Fruit fly (Drosophila melanogaster) whole organism, prepupa: ENCODE measurements around the gene Ude.

Source experiments
- CG15336 ChIP-seq: fragments of 200-800 bp; sonication (Bioruptor generic); IDR thresholded peaks from 2 replicates; pipeline ENCODE4 v1.3.6; 2022; ENCODE audit warnings: missing biosample characterization, missing genetic modification characterization
- CG16779 ChIP-seq: fragments of 200-800 bp; sonication (Bioruptor generic); optimal IDR thresholded peaks from 3 replicates; lab custom pipeline; 2017; ENCODE audit warnings: missing biosample characterization, mild to moderate bottlenecking, missing genetic modification characterization
- CG9139 ChIP-seq: fragments of 200-800 bp; sonication (Bioruptor generic); optimal IDR thresholded peaks from 3 replicates; lab custom pipeline; 2017; ENCODE audit warnings: missing biosample characterization, mild to moderate bottlenecking, missing genetic modification characterization
- Met ChIP-seq: fragments of 200-800 bp; sonication (Bioruptor generic); optimal IDR thresholded peaks from 3 replicates; lab custom pipeline; 2016; ENCODE audit warnings: missing biosample characterization, missing genetic modification characterization
- achi ChIP-seq: fragments of 200-800 bp; sonication (Bioruptor generic); optimal IDR thresholded peaks from 3 replicates; lab custom pipeline; 2016; ENCODE audit warnings: missing biosample characterization, missing genetic modification characterization
- esn ChIP-seq: fragments of 200-800 bp; sonication (Bioruptor generic); optimal IDR thresholded peaks from 2 replicates; lab custom pipeline; 2016; ENCODE audit warnings: missing biosample characterization, mild to moderate bottlenecking, missing genetic modification characterization, moderate library complexity
- fd85E ChIP-seq: fragments of 200-800 bp; sonication (Bioruptor generic); optimal IDR thresholded peaks from 3 replicates; lab custom pipeline; 2016; ENCODE audit warnings: missing biosample characterization, missing genetic modification characterization
- net ChIP-seq: fragments of 200-800 bp; sonication (Bioruptor generic); optimal IDR thresholded peaks from 3 replicates; lab custom pipeline; 2016; ENCODE audit warnings: missing biosample characterization, missing genetic modification characterization
- ss ChIP-seq, 2 experiments: fragments of 200-800 bp; sonication (Bioruptor generic); optimal IDR thresholded peaks; 2 replicates in 1 of 2; 3 replicates in 1 of 2; lab custom pipeline; 2017 to 2018; ENCODE audit warnings: mild to moderate bottlenecking in 2 of 2, missing biosample characterization in 2 of 2, missing genetic modification characterization in 2 of 2, moderate library complexity in 1 of 2
- topi ChIP-seq: fragments of 200-800 bp; sonication (Bioruptor generic); optimal IDR thresholded peaks from 3 replicates; lab custom pipeline; 2016; ENCODE audit warnings: missing biosample characterization, missing genetic modification characterization
- vri ChIP-seq: fragments of 200-800 bp; sonication (Bioruptor generic); optimal IDR thresholded peaks from 3 replicates; lab custom pipeline; 2016; ENCODE audit warnings: missing biosample characterization, mild to moderate bottlenecking, missing genetic modification characterization

- TF ChIP-seq esn (no peak), fd85E (GFP tag; lab: Kevin White, UChicago) (no peak), CG9139 (GFP tag; lab: Kevin White, UChicago) (no peak), ss (GFP tag; optimal IDR thresholded peaks at IDR 0.05; lab: Kevin White, UChicago) (no peak), topi (GFP tag; lab: Kevin White, UChicago) (no peak), CG15336 (no peak; the same call in 1 of the 2 replicates), CG16779 (tag; lab: Kevin White, UChicago) (no peak), vri (GFP tag; lab: Kevin White, UChicago) (no peak), Met (GFP tag; lab: Kevin White, UChicago) (no peak), achi (no peak), net (no peak)
Measured at dm6 chr3R:24798595-24798994, 873 bp downstream of the Ude start.
